Fruit fly (Drosophila melanogaster) whole organism, embryonic: ENCODE data around the gene hfp.

Experiments
- Atf-2 ChIP-seq: fragments of 200-800 bp; sonication (Bioruptor generic); optimal IDR thresholded peaks from 2 replicates; lab custom pipeline; 2016; ENCODE audit warnings: missing biosample characterization, missing genetic modification characterization
- Awh ChIP-seq: fragments of 200-800 bp; sonication (Bioruptor generic); IDR thresholded peaks from 2 replicates; pipeline ENCODE4, ENCODE4 v1.3.6; 2022; ENCODE audit warnings: missing biosample characterization, missing genetic modification characterization
- BEAF-32 ChIP-seq: fragments of 200-800 bp; sonication (Bioruptor generic); optimal IDR thresholded peaks from 3 replicates; lab custom pipeline; 2017; ENCODE audit warnings: missing biosample characterization, missing genetic modification characterization, mild to moderate bottlenecking, moderate library complexity, missing genetic modification reagents
- CG10321 ChIP-seq: fragments of 200-800 bp; sonication (Bioruptor generic); IDR thresholded peaks from 2 replicates; pipeline ENCODE4 v1.3.6; 2022; ENCODE audit warnings: missing biosample characterization, missing genetic modification characterization
- CG10959 ChIP-seq: fragments of 200-800 bp; sonication (Bioruptor generic); IDR thresholded peaks from 2 replicates; pipeline ENCODE4 v1.3.6; 2022; ENCODE audit warnings: missing biosample characterization, missing genetic modification characterization
- CG11093 ChIP-seq: fragments of 200-800 bp; sonication (Bioruptor generic); IDR thresholded peaks from 3 replicates; pipeline ENCODE4 v1.3.6; 2022; ENCODE audit warnings: missing biosample characterization, missing genetic modification characterization
- CG12299 ChIP-seq: fragments of 200-800 bp; sonication (Bioruptor generic); optimal IDR thresholded peaks from 2 replicates; lab custom pipeline; 2018; ENCODE audit warnings: missing biosample characterization, mild to moderate bottlenecking, missing genetic modification characterization
- CG15269 ChIP-seq: fragments of 200-800 bp; sonication (Bioruptor generic); optimal IDR thresholded peaks from 2 replicates; lab custom pipeline; 2018; ENCODE audit warnings: missing biosample characterization, mild to moderate bottlenecking, missing genetic modification characterization, moderate library complexity
- CG15696 ChIP-seq: fragments of 200-800 bp; sonication (Bioruptor generic); optimal IDR thresholded peaks from 2 replicates; lab custom pipeline; 2019; ENCODE audit warnings: missing biosample characterization, mild to moderate bottlenecking, missing genetic modification characterization, moderate library complexity
- CG17186 ChIP-seq: fragments of 200-800 bp; sonication (Bioruptor generic); optimal IDR thresholded peaks from 3 replicates; lab custom pipeline; 2017; ENCODE audit warnings: missing biosample characterization, missing genetic modification reagents, missing genetic modification characterization
- CG17612 ChIP-seq: fragments of 200-800 bp; sonication (Bioruptor generic); IDR thresholded peaks from 2 replicates; pipeline ENCODE4 v1.3.6; 2022; ENCODE audit warnings: missing biosample characterization, missing genetic modification characterization
- CG2889 ChIP-seq: fragments of 200-800 bp; sonication (Bioruptor generic); IDR thresholded peaks from 3 replicates; pipeline ENCODE4 v1.3.6; 2022; ENCODE audit warnings: missing biosample characterization, missing genetic modification characterization
- CG3065 ChIP-seq: fragments of 200-800 bp; sonication (Bioruptor generic); optimal IDR thresholded peaks from 2 replicates; lab custom pipeline; 2016; ENCODE audit warnings: missing biosample characterization, missing genetic modification characterization
- CG34422 ChIP-seq: fragments of 200-800 bp; sonication (Bioruptor generic); IDR thresholded peaks from 3 replicates; pipeline ENCODE4 v1.3.6; 2022; ENCODE audit warnings: missing biosample characterization, missing genetic modification characterization
- CG4282 ChIP-seq: fragments of 200-800 bp; sonication (Bioruptor generic); optimal IDR thresholded peaks from 2 replicates; lab custom pipeline; 2016; ENCODE audit warnings: missing biosample characterization, missing genetic modification characterization
- CG4360 ChIP-seq: fragments of 200-800 bp; sonication (Bioruptor generic); IDR thresholded peaks from 2 replicates; pipeline ENCODE4 v1.3.6; 2022; ENCODE audit warnings: missing biosample characterization, missing genetic modification characterization
- CG4730 ChIP-seq: fragments of 200-800 bp; sonication (Bioruptor generic); IDR thresholded peaks from 2 replicates; pipeline ENCODE4 v1.3.6; 2022; ENCODE audit warnings: missing biosample characterization, missing genetic modification characterization
- CG4820 ChIP-seq: fragments of 200-800 bp; sonication (Bioruptor generic); optimal IDR thresholded peaks from 3 replicates; lab custom pipeline; 2016; ENCODE audit warnings: missing biosample characterization, missing genetic modification characterization
- CG5180 ChIP-seq: fragments of 200-800 bp; sonication (Bioruptor generic); optimal IDR thresholded peaks from 3 replicates; lab custom pipeline; 2017; ENCODE audit warnings: missing biosample characterization, missing genetic modification characterization, mild to moderate bottlenecking, moderate library complexity, missing genetic modification reagents
- CG6683 ChIP-seq: fragments of 200-800 bp; sonication (Bioruptor generic); optimal IDR thresholded peaks from 2 replicates; lab custom pipeline; 2017; ENCODE audit warnings: missing biosample characterization, mild to moderate bottlenecking, missing genetic modification characterization, missing genetic modification reagents
- CG6854 ChIP-seq: fragments of 200-800 bp; sonication (Bioruptor generic); optimal IDR thresholded peaks from 3 replicates; lab custom pipeline; 2017; ENCODE audit warnings: missing biosample characterization, mild to moderate bottlenecking, missing genetic modification characterization
- CG7271 ChIP-seq: fragments of 200-800 bp; sonication (Bioruptor generic); optimal IDR thresholded peaks from 2 replicates; lab custom pipeline; 2018; ENCODE audit warnings: missing biosample characterization, mild to moderate bottlenecking, missing genetic modification characterization, moderate library complexity
- CG7786 ChIP-seq: fragments of 200-800 bp; sonication (Bioruptor generic); optimal IDR thresholded peaks from 2 replicates; lab custom pipeline; 2016; ENCODE audit warnings: missing biosample characterization, missing genetic modification characterization
- CG7928 ChIP-seq: fragments of 200-800 bp; sonication (Bioruptor generic); optimal IDR thresholded peaks from 2 replicates; lab custom pipeline; 2017; ENCODE audit warnings: missing biosample characterization, mild to moderate bottlenecking, missing genetic modification characterization
- CG8281 ChIP-seq: fragments of 200-800 bp; sonication (Bioruptor generic); optimal IDR thresholded peaks from 2 replicates; lab custom pipeline; 2018; ENCODE audit warnings: missing biosample characterization, mild to moderate bottlenecking, missing genetic modification characterization, moderate library complexity
- Doc2 ChIP-seq: fragments of 200-800 bp; sonication (Bioruptor generic); IDR thresholded peaks from 2 replicates; pipeline ENCODE4 v1.3.6; 2022; ENCODE audit warnings: missing biosample characterization, missing genetic modification characterization
- E2f1 ChIP-seq: fragments of 200-800 bp; sonication (Bioruptor generic); IDR thresholded peaks from 2 replicates; pipeline ENCODE4 v1.3.6; 2022; ENCODE audit warnings: missing biosample characterization, missing genetic modification characterization
- Gsc ChIP-seq: fragments of 200-800 bp; sonication (Bioruptor generic); IDR thresholded peaks from 2 replicates; pipeline ENCODE4 v1.3.6; 2022; ENCODE audit warnings: missing biosample characterization, missing genetic modification characterization
- HLH54F ChIP-seq: fragments of 200-800 bp; sonication (Bioruptor generic); optimal IDR thresholded peaks from 3 replicates; lab custom pipeline; 2016; ENCODE audit warnings: missing biosample characterization, missing genetic modification characterization
- Hr51 ChIP-seq, 2 experiments: fragments of 200-800 bp; sonication (Bioruptor generic); optimal IDR thresholded peaks; 2 replicates in 1 of 2; 3 replicates in 1 of 2; lab custom pipeline; 2016 to 2018; ENCODE audit warnings: missing biosample characterization in 2 of 2, missing genetic modification characterization in 2 of 2, mild to moderate bottlenecking in 1 of 2, moderate library complexity in 1 of 2
- NC2α ChIP-seq: fragments of 200-800 bp; sonication (Bioruptor generic); optimal IDR thresholded peaks from 2 replicates; lab custom pipeline; 2016; ENCODE audit warnings: missing biosample characterization, missing genetic modification characterization
- Vsx1 ChIP-seq: fragments of 200-800 bp; sonication (Bioruptor generic); optimal IDR thresholded peaks from 2 replicates; lab custom pipeline; 2017; ENCODE audit warnings: missing biosample characterization, mild to moderate bottlenecking, missing genetic modification characterization, missing genetic modification reagents
- az2 ChIP-seq: fragments of 200-800 bp; sonication (Bioruptor generic); optimal IDR thresholded peaks from 3 replicates; lab custom pipeline; 2016; ENCODE audit warnings: missing biosample characterization, missing genetic modification characterization
- bowl ChIP-seq: fragments of 200-800 bp; sonication (Bioruptor generic); IDR thresholded peaks from 2 replicates; pipeline ENCODE4 v1.3.6; 2022; ENCODE audit warnings: missing biosample characterization, missing genetic modification characterization
- chinmo ChIP-seq: fragments of 200-800 bp; sonication (Bioruptor generic); IDR thresholded peaks from 4 replicates; pipeline ENCODE4 v1.3.6; 2022; ENCODE audit warnings: missing biosample characterization, missing genetic modification characterization; ENCODE audit not compliant: partially characterized antibody
- cwo ChIP-seq: fragments of 200-800 bp; sonication (Bioruptor generic); optimal IDR thresholded peaks from 3 replicates; lab custom pipeline; 2017; ENCODE audit warnings: missing biosample characterization, missing genetic modification characterization, mild to moderate bottlenecking, moderate library complexity, missing genetic modification reagents
- hb ChIP-seq: fragments of 200-800 bp; sonication (Bioruptor generic); IDR thresholded peaks from 3 replicates; pipeline ENCODE4 v1.3.6; 2022; ENCODE audit warnings: missing biosample characterization, missing genetic modification characterization; ENCODE audit not compliant: partially characterized antibody
- kah ChIP-seq: fragments of 200-800 bp; sonication (Bioruptor generic); optimal IDR thresholded peaks from 2 replicates; lab custom pipeline; 2018; ENCODE audit warnings: missing biosample characterization, mild to moderate bottlenecking, missing genetic modification characterization
- kay ChIP-seq: fragments of 200-800 bp; sonication (Bioruptor generic); optimal IDR thresholded peaks from 2 replicates; lab custom pipeline; 2016; ENCODE audit warnings: missing biosample characterization, missing genetic modification characterization
- lab ChIP-seq: fragments of 200-800 bp; sonication (Bioruptor generic); optimal IDR thresholded peaks from 3 replicates; lab custom pipeline; 2017; ENCODE audit warnings: missing biosample characterization, missing genetic modification characterization, mild to moderate bottlenecking, moderate library complexity, missing genetic modification reagents
- prd ChIP-seq, 3 experiments: fragments of >200 bp in 2 of 3; fragments of 200-800 bp in 1 of 3; sonication (Bioruptor generic) in 1 of 3; optimal IDR thresholded peaks in 2 of 3; IDR thresholded peaks in 1 of 3; 2 replicates in 2 of 3; 3 replicates in 1 of 3; pipeline versions ENCODE4 v1.3.6 to Lab custom; 2017 to 2022; ENCODE audit warnings: missing biosample characterization in 1 of 3, missing genetic modification characterization in 1 of 3
- sd ChIP-seq: fragments of 200-800 bp; sonication (Bioruptor generic); optimal IDR thresholded peaks from 3 replicates; lab custom pipeline; 2018; ENCODE audit warnings: missing biosample characterization, mild to moderate bottlenecking, missing genetic modification characterization, moderate library complexity
- sug ChIP-seq: fragments of 200-800 bp; optimal IDR thresholded peaks from 2 replicates; lab custom pipeline; 2019; ENCODE audit warnings: missing biosample characterization, mild to moderate bottlenecking, missing genetic modification characterization, moderate library complexity
- trem ChIP-seq: fragments of 200-800 bp; optimal IDR thresholded peaks from 3 replicates; lab custom pipeline; 2019; ENCODE audit warnings: missing biosample characterization, mild to moderate bottlenecking, missing genetic modification characterization, moderate library complexity
- tx ChIP-seq: fragments of 200-800 bp; sonication (Bioruptor generic); optimal IDR thresholded peaks from 2 replicates; lab custom pipeline; 2016; ENCODE audit warnings: missing biosample characterization, missing genetic modification characterization
- unpg ChIP-seq: fragments of 200-800 bp; sonication (Bioruptor generic); optimal IDR thresholded peaks from 3 replicates; lab custom pipeline; 2018; ENCODE audit warnings: missing biosample characterization, mild to moderate bottlenecking, missing genetic modification characterization, moderate library complexity
- wdn ChIP-seq: fragments of 200-800 bp; sonication (Bioruptor generic); IDR thresholded peaks from 2 replicates; pipeline ENCODE4 v1.3.6; 2022; ENCODE audit warnings: missing biosample characterization, missing genetic modification characterization
- yki ChIP-seq: fragments of >200 bp; optimal IDR thresholded peaks from 3 replicates; lab custom pipeline; 2018
- z ChIP-seq: fragments of 200-800 bp; sonication (Bioruptor generic); IDR thresholded peaks from 3 replicates; pipeline ENCODE4 v1.3.6; 2022; ENCODE audit warnings: missing biosample characterization, missing genetic modification characterization

hfp gene

DNA sequence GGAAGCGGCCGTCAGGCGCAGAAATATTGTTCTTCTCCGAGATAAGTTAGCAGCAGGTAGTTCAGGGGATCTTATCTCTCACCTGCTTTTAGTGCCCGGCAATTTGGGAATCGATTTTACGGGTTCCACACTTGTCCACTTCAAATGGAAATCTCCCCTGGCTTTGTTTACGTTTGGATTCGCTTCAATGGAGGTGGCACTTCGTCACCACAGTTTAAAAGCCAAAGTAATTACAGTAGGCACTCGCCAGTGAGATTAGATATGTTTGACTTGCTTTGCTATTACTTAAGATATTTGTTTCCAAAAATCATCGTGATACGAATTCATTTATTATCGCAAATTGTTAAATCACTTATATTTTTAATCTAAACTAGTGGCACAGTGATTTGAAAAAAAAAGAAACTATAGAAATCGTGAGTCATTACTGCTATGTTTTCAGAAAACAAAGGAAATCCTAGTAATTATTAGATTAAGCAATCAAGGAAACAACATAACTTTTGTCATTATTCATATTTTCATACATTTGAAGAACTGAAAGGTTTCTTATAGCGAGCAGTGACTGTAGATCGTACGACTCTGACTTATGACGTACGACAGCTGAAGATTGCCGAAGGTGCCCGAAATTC, 46.1 kb upstream of the hfp start (continued):
- TF ChIP-seq CG5180 (GFP tag; lab: Kevin White, UChicago) (no peak), bowl (GFP tag; lab: Robert Waterston, UW) (no peak), CG8281 (peak; percentile 19), az2 (GFP tag; lab: Kevin White, UChicago) (peak; percentile 40), Hr51 (GFP tag; optimal IDR thresholded peaks at IDR 0.05; lab: Kevin White, UChicago) (peak in 1 of 2 experiments; percentile 82), tx (peak; percentile 41), NC2α (no peak), CG7271 (no peak), BEAF-32 (no peak), wdn (GFP tag; lab: Robert Waterston, UW) (peak; percentile 10; the same call in 1 of the 2 replicates), unpg (GFP tag; lab: Kevin White, UChicago) (peak; percentile 50), CG10321 (GFP tag; lab: Robert Waterston, UW) (no peak), CG7786 (GFP tag; lab: Kevin White, UChicago) (peak; percentile 57), CG10959 (GFP tag; lab: Robert Waterston, UW) (no peak), CG6683 (GFP tag; lab: Kevin White, UChicago) (no peak), CG4282 (GFP tag; lab: Kevin White, UChicago) (no peak), Gsc (GFP tag; lab: Robert Waterston, UW) (no peak), CG6854 (GFP tag; lab: Kevin White, UChicago) (peak; percentile 41), CG15269 (tag; lab: Kevin White, UChicago) (peak; percentile 83), lab (peak; percentile 81), CG2889 (GFP tag; lab: Robert Waterston, UW) (no peak), chinmo (GFP tag; lab: Robert Waterston, UW) (0 out of 4 replicates have a peak, but pooled peaks have one; percentile 45), trem (no peak), hb (GFP tag; lab: Robert Waterston, UW) (no peak), prd (optimal IDR thresholded peaks at IDR 0.05; lab: Kevin White, UChicago) (no peak), prd (GFP tag; IDR thresholded peaks at IDR 0.05; lab: Robert Waterston, UW) (peak; percentile 51; the same call in 2 of the 3 replicates), Atf-2 (GFP tag; lab: Kevin White, UChicago) (peak; percentile 24), kay (GFP tag; lab: Kevin White, UChicago) (peak; percentile 49), cwo (GFP tag; lab: Kevin White, UChicago) (no peak), CG7928 (GFP tag; lab: Kevin White, UChicago) (peak; percentile 18), CG34422 (GFP tag; lab: Robert Waterston, UW) (no peak), Doc2 (no peak), Awh (GFP tag; lab: Robert Waterston, UW) (no peak), CG3065 (GFP tag; lab: Kevin White, UChicago) (no peak), CG4730 (GFP tag; lab: Robert Waterston, UW) (no peak), sd (tag; lab: Kevin White, UChicago) (no peak), kah (GFP tag; lab: Kevin White, UChicago) (no peak), CG4820 (GFP tag; lab: Kevin White, UChicago) (peak; percentile 37), Vsx1 (no peak), HLH54F (peak; percentile 50), yki (lab: Kevin White, UChicago) (no peak), CG4360 (GFP tag; lab: Robert Waterston, UW) (no peak), CG17612 (GFP tag; lab: Robert Waterston, UW) (no peak; the same call in 1 of the 2 replicates), CG17186 (GFP tag; lab: Kevin White, UChicago) (no peak), CG12299 (tag; lab: Kevin White, UChicago) (peak; percentile 12), E2f1 (no peak), z (no peak), CG11093 (GFP tag; lab: Robert Waterston, UW) (no peak), sug (peak; percentile 90), CG15696 (tag; lab: Kevin White, UChicago) (peak; percentile 23)
